Fruit fly (Drosophila melanogaster) whole organism, wandering third instar larva: ENCODE measurements around the gene CG15358.

ENCODE experiments used
- Dif ChIP-seq: fragments of 200-275, 200-300 bp; sonication (Bioruptor generic); optimal IDR thresholded peaks from 2 replicates; lab custom pipeline; 2018; ENCODE audit warnings: missing biosample characterization, missing genetic modification characterization; ENCODE audit not compliant: partially characterized antibody
- HLH106 ChIP-seq: fragments of 200-800 bp; optimal IDR thresholded peaks from 3 replicates; lab custom pipeline; 2019; ENCODE audit warnings: missing biosample characterization, mild to moderate bottlenecking, missing genetic modification characterization, moderate library complexity
- Jra ChIP-seq: sonication (Bioruptor generic); optimal IDR thresholded peaks from 2 replicates; lab custom pipeline; 2016; ENCODE audit warnings: missing biosample characterization, missing genetic modification characterization
- Mio ChIP-seq: sonication (Bioruptor generic); optimal IDR thresholded peaks from 2 replicates; lab custom pipeline; 2016; ENCODE audit warnings: missing biosample characterization, missing genetic modification characterization
- OdsH ChIP-seq: fragments of 200-800 bp; sonication (Bioruptor generic); optimal IDR thresholded peaks from 2 replicates; lab custom pipeline; 2016; ENCODE audit warnings: missing biosample characterization, mild to moderate bottlenecking, missing genetic modification characterization
- Rel ChIP-seq, 2 experiments: fragments of 200-800 bp; sonication (Bioruptor generic) in 1 of 2; optimal IDR thresholded peaks; 2 replicates in 1 of 2; 3 replicates in 1 of 2; lab custom pipeline; 2016 to 2019; ENCODE audit warnings: mild to moderate bottlenecking in 2 of 2, missing biosample characterization in 2 of 2, missing genetic modification characterization in 2 of 2, moderate library complexity in 1 of 2
- Sp1 ChIP-seq: fragments of 200-800 bp; sonication (Bioruptor generic); optimal IDR thresholded peaks from 3 replicates; lab custom pipeline; 2019; ENCODE audit warnings: missing biosample characterization, mild to moderate bottlenecking, missing genetic modification characterization, moderate library complexity
- dsf ChIP-seq: sonication (Bioruptor generic); optimal IDR thresholded peaks from 2 replicates; lab custom pipeline; 2016; ENCODE audit warnings: missing biosample characterization, missing genetic modification characterization, borderline replicate concordance
- h ChIP-seq: fragments of 200-800 bp; sonication (Bioruptor generic); optimal IDR thresholded peaks from 3 replicates; lab custom pipeline; 2016; ENCODE audit warnings: missing biosample characterization, mild to moderate bottlenecking, missing genetic modification characterization
- pan ChIP-seq: fragments of >200 bp; optimal IDR thresholded peaks from 2 replicates; lab custom pipeline; 2017
- psq ChIP-seq: fragments of 200-800 bp; sonication (Bioruptor generic); optimal IDR thresholded peaks from 3 replicates; lab custom pipeline; 2017; ENCODE audit warnings: missing biosample characterization, mild to moderate bottlenecking, missing genetic modification characterization, moderate library complexity
- tai ChIP-seq: sonication (Bioruptor generic); optimal IDR thresholded peaks from 2 replicates; lab custom pipeline; 2016; ENCODE audit warnings: missing biosample characterization, missing genetic modification characterization
- woc ChIP-seq: sonication (Bioruptor generic); optimal IDR thresholded peaks from 2 replicates; lab custom pipeline; 2016; ENCODE audit warnings: missing biosample characterization, mild to moderate bottlenecking, missing genetic modification characterization

DNA sequence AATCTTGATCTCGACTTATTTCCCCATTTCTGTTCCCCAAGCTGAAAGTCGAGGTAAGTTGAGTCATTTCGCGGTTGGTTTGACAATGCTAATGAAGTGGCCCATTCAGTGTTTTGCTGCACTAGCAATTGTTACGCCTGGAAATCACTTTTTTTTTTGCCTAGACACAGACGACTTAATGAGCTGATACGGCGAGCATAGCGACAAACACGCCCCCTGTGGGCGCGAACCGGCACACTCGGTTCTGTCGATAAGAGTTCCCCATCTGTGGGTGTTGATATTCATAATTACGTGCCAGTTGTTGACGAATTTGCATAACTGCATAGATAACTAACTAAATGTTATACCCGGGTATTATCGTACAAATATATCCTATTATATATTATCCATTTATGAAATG lies 19.2 kb upstream of the CG15358 start:
- TF ChIP-seq h (GFP tag; lab: Kevin White, UChicago), result no peak
- no peak for TF ChIP-seq pan (lab: Kevin White, UChicago)
- TF ChIP-seq tai (GFP tag; lab: Kevin White, UChicago), result no peak
- TF ChIP-seq Rel (GFP tag; optimal IDR thresholded peaks at IDR 0.05; lab: Kevin White, UChicago), result no peak
- TF ChIP-seq Rel (tag; optimal IDR thresholded peaks at IDR 0.05; lab: Kevin White, UChicago), result no peak
- no peak for TF ChIP-seq OdsH (GFP tag; lab: Kevin White, UChicago)
- no peak for TF ChIP-seq Dif
- no peak for TF ChIP-seq HLH106 (tag; lab: Kevin White, UChicago)
- no peak for TF ChIP-seq Jra (GFP tag; lab: Kevin White, UChicago)
- TF ChIP-seq Sp1, result no peak
- TF ChIP-seq dsf (GFP tag; lab: Kevin White, UChicago), result no peak
- TF ChIP-seq psq, result no peak
- no peak for TF ChIP-seq Mio (GFP tag; lab: Kevin White, UChicago)
- no peak for TF ChIP-seq woc (GFP tag; lab: Kevin White, UChicago)
